Fruit fly (Drosophila melanogaster) S2 (cell line): Measurements from ENCODE around the gene Tnpo.

ENCODE experiments used
- CG8478 ChIP-seq: fragments of >200 bp; optimal IDR thresholded peaks from 2 replicates; lab custom pipeline; 2018
- CTCF ChIP-seq, 2 experiments: fragments of >200 bp; optimal IDR thresholded peaks; 2 replicates each; lab custom pipeline; 2018

DNA sequence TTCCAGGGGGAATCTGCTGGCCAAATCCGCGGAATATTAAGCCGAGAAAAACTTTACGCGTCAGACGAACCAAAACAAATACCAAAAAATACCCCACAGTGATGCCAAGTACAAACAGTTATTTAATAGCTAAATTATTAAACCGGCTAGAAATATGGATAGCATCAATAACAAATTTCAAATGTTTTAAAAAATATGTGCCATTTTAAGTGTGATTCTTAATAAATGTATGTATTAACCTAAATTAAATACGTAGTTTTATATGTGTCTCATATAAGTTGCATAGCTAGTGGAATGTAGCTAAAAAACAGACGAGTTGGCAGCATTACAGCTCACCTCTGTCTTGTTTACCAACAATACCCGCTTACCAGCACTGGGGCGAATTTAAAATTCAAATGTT, 11.5 kb upstream of the Tnpo start, which contains the start of gene CG10274:
- no peak for TF ChIP-seq CTCF (optimal IDR thresholded peaks at IDR 0.05; lab: Kevin White, UChicago)
- TF ChIP-seq CG8478, result no peak
